Worm (Caenorhabditis elegans) whole organism, midembryonic: ENCODE data around the gene mltn-7.

Experiments
- klf-2 ChIP-seq: fragments of 200-800 bp; sonication (Bioruptor generic); conservative IDR thresholded peaks from 2 replicates; pipeline ENCODE4 v1.3.6; 2022; ENCODE audit warnings: missing genetic modification reagents, missing genetic modification characterization, missing compliant biosample characterization
- tab-1 ChIP-seq: fragments of 200-800 bp; sonication (Bioruptor generic); IDR thresholded peaks from 2 replicates; pipeline ENCODE4 v1.3.6; 2022; ENCODE audit warnings: missing genetic modification characterization, missing compliant biosample characterization
- ztf-23 ChIP-seq: fragments of 200-800 bp; sonication (Bioruptor generic); IDR thresholded peaks from 2 replicates; pipeline ENCODE4 v1.3.6; 2022; ENCODE audit warnings: missing genetic modification reagents, missing genetic modification characterization, missing compliant biosample characterization

DNA sequence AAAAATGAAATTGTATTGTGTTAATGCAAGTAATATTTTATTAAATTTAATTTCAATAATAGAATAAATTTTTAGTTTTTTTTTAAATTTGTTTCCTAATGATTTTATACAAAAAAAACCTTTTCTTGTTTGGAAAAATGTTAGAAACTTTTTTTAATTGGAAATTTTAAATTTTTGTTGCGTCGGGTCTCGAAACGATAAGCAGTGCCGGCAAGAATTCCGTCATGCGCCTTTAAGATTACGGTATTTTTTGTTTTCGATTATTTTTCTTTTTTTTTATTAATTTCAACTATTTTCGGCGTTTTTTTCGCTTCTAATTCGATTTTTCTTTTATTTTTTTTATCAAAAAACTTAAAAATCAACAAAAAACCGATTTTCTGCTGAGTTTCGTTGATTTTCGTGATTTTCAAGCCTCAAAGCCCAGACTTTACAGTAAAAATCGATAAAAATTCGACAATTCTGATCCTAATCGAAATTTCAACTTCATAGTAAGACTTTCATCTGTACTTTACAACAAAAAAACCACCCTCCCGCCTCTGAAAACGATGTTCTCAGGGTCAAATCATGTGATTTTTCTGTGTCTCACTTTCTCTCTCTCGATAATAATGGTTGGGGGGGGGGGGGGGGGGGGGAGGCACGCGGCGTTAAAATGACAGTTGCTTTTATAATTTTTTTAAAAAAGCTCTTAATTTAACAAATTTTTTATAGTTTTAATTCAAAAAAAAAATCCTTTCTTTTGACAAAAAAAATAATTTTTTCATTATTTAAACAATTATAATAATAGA lies 22.4 kb upstream of the mltn-7 start:
- TF ChIP-seq ztf-23 (GFP tag; lab: Robert Waterston, UW) = no peak
- no peak for TF ChIP-seq klf-2
- no peak for TF ChIP-seq tab-1 (GFP tag; lab: Robert Waterston, UW)
